Worm (Caenorhabditis elegans) whole organism, midembryonic: ENCODE data around the gene ptr-13.
A peak's percentile ranks its signal among the peaks of the same experiment; 100 is the strongest.

Experiments used
- T22C8.4 ChIP-seq: fragments of 200-800 bp; sonication (Bioruptor generic); IDR thresholded peaks from 2 replicates; pipeline ENCODE4 v1.3.6; 2022; ENCODE audit warnings: missing genetic modification characterization, missing compliant biosample characterization
- cog-1 ChIP-seq: sonication (generic microtip); optimal IDR thresholded peaks from 2 replicates; lab custom pipeline; 2016; ENCODE audit warnings: missing genetic modification characterization, missing compliant biosample characterization
- flt-1 ChIP-seq: fragments of 200-800 bp; sonication (Bioruptor generic); IDR thresholded peaks from 2 replicates; pipeline ENCODE4 v1.3.6; 2022; ENCODE audit warnings: missing genetic modification characterization, missing compliant biosample characterization
- klf-2 ChIP-seq: fragments of 200-800 bp; sonication (Bioruptor generic); conservative IDR thresholded peaks from 2 replicates; pipeline ENCODE4 v1.3.6; 2022; ENCODE audit warnings: missing genetic modification reagents, missing genetic modification characterization, missing compliant biosample characterization
- med-1 ChIP-seq: sonication (generic microtip); optimal IDR thresholded peaks from 2 replicates; lab custom pipeline; 2017; ENCODE audit warnings: missing genetic modification characterization, mild to moderate bottlenecking, missing compliant biosample characterization, antibody characterized with exemption, missing genetic modification reagents; ENCODE audit not compliant: insufficient read depth
- ref-1 ChIP-seq: fragments of 200-800 bp; sonication (Bioruptor generic); conservative IDR thresholded peaks from 2 replicates; pipeline ENCODE4 v1.3.6; 2022; ENCODE audit warnings: missing genetic modification reagents, missing genetic modification characterization, missing compliant biosample characterization
- tab-1 ChIP-seq: fragments of 200-800 bp; sonication (Bioruptor generic); IDR thresholded peaks from 2 replicates; pipeline ENCODE4 v1.3.6; 2022; ENCODE audit warnings: missing genetic modification characterization, missing compliant biosample characterization
- ztf-23 ChIP-seq: fragments of 200-800 bp; sonication (Bioruptor generic); IDR thresholded peaks from 2 replicates; pipeline ENCODE4 v1.3.6; 2022; ENCODE audit warnings: missing genetic modification reagents, missing genetic modification characterization, missing compliant biosample characterization
- ztf-29 ChIP-seq: fragments of 200-800 bp; sonication (Bioruptor generic); IDR thresholded peaks from 2 replicates; pipeline ENCODE4 v1.3.6; 2022; ENCODE audit warnings: missing genetic modification reagents, missing genetic modification characterization, missing compliant biosample characterization

ptr-13 gene

DNA sequence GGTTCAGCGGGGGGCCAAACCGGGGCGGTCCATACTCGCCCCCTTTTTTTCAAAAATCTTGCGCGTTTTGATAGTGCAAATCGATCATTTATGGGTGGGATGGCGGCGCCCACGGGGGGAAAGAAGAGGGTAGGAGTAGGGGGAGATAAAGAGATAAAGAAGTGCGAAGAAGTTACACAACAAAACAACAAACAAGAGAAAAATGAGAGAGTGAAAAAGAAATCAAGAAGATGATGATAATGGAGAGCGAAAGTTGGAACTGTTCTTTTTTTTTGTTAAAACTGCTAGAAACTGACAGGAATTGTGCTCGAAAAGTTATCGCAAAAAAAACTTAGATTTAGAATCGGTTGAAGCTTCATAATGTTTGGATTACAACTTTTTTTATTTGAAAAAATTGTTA lies at the start of gene ptr-13:
ptr-13 (minus strand) TSS at position 92 of the 400 bp plus-strand sequence.
- TF ChIP-seq T22C8.4 (GFP tag; lab: Robert Waterston, UW) (no peak), flt-1 (GFP tag; lab: Robert Waterston, UW) (no peak), ztf-29 (no peak), cog-1 (tag; lab: Kevin White, UChicago) (no peak), klf-2 (GFP tag; lab: Robert Waterston, UW) (no peak), med-1 (no peak), ztf-23 (GFP tag; lab: Robert Waterston, UW) (no peak), tab-1 (GFP tag; lab: Robert Waterston, UW) (no peak), ref-1 (no peak)

DNA sequence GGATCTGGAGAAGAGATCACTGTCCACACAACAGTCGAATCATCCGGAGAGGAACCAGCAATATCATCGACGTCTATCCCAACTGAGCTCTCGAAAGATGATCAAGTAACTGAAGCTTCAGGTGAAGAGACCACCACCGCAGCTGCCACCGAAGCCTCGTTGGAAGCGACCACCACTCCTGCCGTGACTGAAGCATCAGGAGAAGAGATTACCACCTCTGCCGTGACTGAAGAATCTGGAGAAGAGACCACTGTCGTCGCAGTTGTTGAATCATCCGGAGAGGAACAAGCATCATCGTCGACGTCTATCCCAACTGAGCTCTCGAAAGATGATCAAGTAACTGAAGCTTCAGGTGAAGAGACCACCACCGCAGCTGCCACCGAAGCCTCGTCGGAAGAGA lies 49.4 kb upstream of the ptr-13 start:
- TF ChIP-seq tab-1 (GFP tag; lab: Robert Waterston, UW) = 0 out of 2 replicates have a peak, but pooled peaks have one; percentile 30

DNA sequence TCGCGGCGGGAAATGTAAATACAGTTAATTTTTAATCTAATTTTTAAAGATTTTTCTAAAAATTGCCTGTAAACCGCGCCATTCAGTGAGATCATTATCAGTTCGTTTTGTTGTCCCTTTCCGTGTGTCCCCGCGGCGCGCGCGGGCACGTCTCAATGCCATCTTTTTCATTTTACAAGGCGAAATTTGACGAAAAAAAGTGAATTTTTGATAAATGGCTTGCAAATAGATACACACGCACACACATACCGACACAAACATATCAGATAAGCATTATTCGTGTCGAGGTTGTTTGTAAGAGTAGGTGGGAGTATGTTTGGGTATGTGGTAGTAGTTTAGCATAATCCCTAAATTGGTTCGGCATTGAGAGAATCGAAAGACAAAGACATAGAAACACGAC lies 43.5 kb upstream of the ptr-13 start:
- TF ChIP-seq T22C8.4 (GFP tag; lab: Robert Waterston, UW) (no peak), cog-1 (tag; lab: Kevin White, UChicago) (no peak), med-1 (no peak), tab-1 (GFP tag; lab: Robert Waterston, UW) (no peak), ztf-23 (GFP tag; lab: Robert Waterston, UW) (no peak), flt-1 (GFP tag; lab: Robert Waterston, UW) (no peak), ref-1 (no peak), klf-2 (GFP tag; lab: Robert Waterston, UW) (no peak), ztf-29 (no peak)

DNA sequence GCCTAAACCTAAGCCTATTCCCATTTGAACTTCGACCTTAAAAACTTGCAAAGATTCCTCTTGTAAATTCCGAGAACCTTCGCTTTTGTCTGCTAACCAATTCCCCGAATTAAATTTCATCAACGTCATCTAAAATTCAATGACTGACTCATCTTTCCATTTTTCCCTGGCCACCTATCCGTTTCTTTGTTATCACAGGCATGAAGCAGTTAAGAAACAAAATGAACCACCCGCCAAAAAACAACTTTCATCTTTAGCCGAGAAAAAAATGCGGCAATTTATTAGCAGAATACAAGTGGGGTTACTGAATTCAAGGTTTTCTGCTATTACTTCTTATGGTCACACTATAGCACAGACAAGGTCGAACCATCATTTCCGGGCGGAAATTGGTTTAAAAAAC lies 42.5 kb upstream of the ptr-13 start:
- TF ChIP-seq T22C8.4 (GFP tag; lab: Robert Waterston, UW) (no peak), ref-1 (no peak), ztf-23 (GFP tag; lab: Robert Waterston, UW) (no peak)

ce11 chrII:11202581-11203271 lies 40.4 kb upstream of the ptr-13 start, which contains the start of gene srap-1:
srap-1 (plus strand) TSS chrII:11203221.
- TF ChIP-seq T22C8.4 (GFP tag; lab: Robert Waterston, UW) (no peak), med-1 (no peak), cog-1 (tag; lab: Kevin White, UChicago) (no peak), tab-1 (GFP tag; lab: Robert Waterston, UW) (no peak), klf-2 (GFP tag; lab: Robert Waterston, UW) (no peak)

- TF ChIP-seq tab-1 (GFP tag; lab: Robert Waterston, UW) (no peak), ref-1 (no peak), T22C8.4 (GFP tag; lab: Robert Waterston, UW) (no peak), med-1 (no peak), klf-2 (GFP tag; lab: Robert Waterston, UW) (no peak), ztf-29 (no peak), ztf-23 (GFP tag; lab: Robert Waterston, UW) (no peak), flt-1 (GFP tag; lab: Robert Waterston, UW) (no peak), cog-1 (tag; lab: Kevin White, UChicago) (no peak)
Measured at ce11 chrII:11200234-11200755, 38.0 kb upstream of the ptr-13 start.

- no peak for TF ChIP-seq ztf-23 (GFP tag; lab: Robert Waterston, UW)
- TF ChIP-seq flt-1 (GFP tag; lab: Robert Waterston, UW) = no peak
- TF ChIP-seq T22C8.4 (GFP tag; lab: Robert Waterston, UW) = no peak
- no peak for TF ChIP-seq cog-1 (tag; lab: Kevin White, UChicago)
- no peak for TF ChIP-seq klf-2 (GFP tag; lab: Robert Waterston, UW)
- TF ChIP-seq tab-1 (GFP tag; lab: Robert Waterston, UW) = no peak
- TF ChIP-seq ref-1 = no peak
- no peak for TF ChIP-seq med-1
- no peak for TF ChIP-seq ztf-29
Measured at ce11 chrII:11193523-11193922, 31.2 kb upstream of the ptr-13 start.

DNA sequence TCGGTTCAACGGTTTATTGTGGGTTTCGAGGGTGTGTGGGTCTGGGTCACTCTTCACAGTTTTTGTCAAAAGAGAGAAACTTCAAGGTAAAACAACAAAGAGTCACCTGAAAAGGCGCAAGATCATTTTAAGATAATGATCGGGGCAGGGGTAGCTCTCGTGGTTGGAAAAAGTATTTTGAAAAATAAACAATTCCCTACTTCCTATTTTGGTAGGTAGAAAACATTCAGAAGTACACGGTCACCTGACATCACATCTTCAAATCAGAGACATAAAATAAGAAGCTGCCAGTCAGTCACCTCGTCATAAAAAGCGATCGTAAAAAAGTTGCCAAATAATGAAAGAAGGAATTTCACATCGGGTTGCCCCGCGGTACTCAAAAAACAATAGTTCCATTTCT lies 30.2 kb upstream of the ptr-13 start:
- no peak for TF ChIP-seq ztf-23 (GFP tag; lab: Robert Waterston, UW)
- no peak for TF ChIP-seq T22C8.4 (GFP tag; lab: Robert Waterston, UW)
- TF ChIP-seq cog-1 (tag; lab: Kevin White, UChicago) = no peak
- TF ChIP-seq klf-2 (GFP tag; lab: Robert Waterston, UW) = no peak
- TF ChIP-seq flt-1 (GFP tag; lab: Robert Waterston, UW) = no peak
- no peak for TF ChIP-seq med-1
- TF ChIP-seq ztf-29 = no peak
- no peak for TF ChIP-seq ref-1
- no peak for TF ChIP-seq tab-1 (GFP tag; lab: Robert Waterston, UW)

DNA sequence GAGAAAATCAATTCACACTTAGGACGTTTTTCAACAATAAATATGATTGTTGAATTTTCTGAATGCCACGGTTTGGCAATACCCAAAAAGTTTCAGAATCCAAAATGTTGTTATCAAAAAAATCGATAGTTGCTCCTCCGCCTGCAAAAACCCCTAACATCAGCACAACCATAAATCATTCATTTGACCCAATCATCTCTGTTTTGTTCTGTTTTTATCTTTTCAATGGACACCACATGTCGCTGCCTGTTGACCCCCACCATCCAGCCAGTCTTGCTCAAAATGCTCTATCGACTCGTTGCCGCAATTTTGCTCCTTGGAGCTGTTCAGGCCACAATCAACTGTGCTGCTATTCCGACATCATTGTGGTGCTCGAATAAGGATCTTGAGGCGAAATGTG lies 25.7 kb upstream of the ptr-13 start, which contains the start of gene F37H8.5:
F37H8.5 (plus strand) TSS at position 181 of the 400 bp plus-strand sequence.
- TF ChIP-seq tab-1 (GFP tag; lab: Robert Waterston, UW) = no peak
- TF ChIP-seq klf-2 (GFP tag; lab: Robert Waterston, UW) = no peak
- TF ChIP-seq ztf-29 = no peak
- TF ChIP-seq T22C8.4 (GFP tag; lab: Robert Waterston, UW) = no peak
- TF ChIP-seq ref-1 = no peak
- TF ChIP-seq flt-1 (GFP tag; lab: Robert Waterston, UW) = no peak
- TF ChIP-seq med-1 = no peak
- no peak for TF ChIP-seq cog-1 (tag; lab: Kevin White, UChicago)
- TF ChIP-seq ztf-23 (GFP tag; lab: Robert Waterston, UW) = no peak

DNA sequence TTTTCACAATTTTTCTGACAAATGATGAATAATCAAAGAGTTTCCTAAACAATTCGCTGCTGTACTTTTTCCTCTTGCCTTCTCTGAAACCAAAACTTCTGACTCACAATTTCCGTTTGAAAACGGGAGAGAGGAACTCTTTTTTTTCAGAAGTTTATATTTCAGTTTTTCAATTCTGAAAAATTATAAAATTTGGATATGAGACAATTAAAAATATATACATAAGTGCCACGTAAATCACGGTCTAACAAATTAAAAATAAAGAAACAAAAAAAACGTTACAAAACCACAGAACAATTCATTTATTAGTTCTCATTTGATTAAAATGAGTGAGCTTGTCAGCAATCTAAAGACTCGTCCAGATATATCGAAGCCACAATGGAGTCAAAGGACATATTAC lies 23.4 kb upstream of the ptr-13 start, which contains the start of gene sfxn-1.2:
sfxn-1.2 (plus strand) TSS at position 301 of the 400 bp plus-strand sequence.
- TF ChIP-seq ztf-23 (GFP tag; lab: Robert Waterston, UW) (no peak), ref-1 (no peak), med-1 (no peak), T22C8.4 (GFP tag; lab: Robert Waterston, UW) (no peak), tab-1 (GFP tag; lab: Robert Waterston, UW) (no peak), klf-2 (GFP tag; lab: Robert Waterston, UW) (no peak), cog-1 (tag; lab: Kevin White, UChicago) (no peak), flt-1 (GFP tag; lab: Robert Waterston, UW) (no peak), ztf-29 (no peak)
